Worm (Caenorhabditis elegans) whole organism, L3 larva: ENCODE data around the gene rac-2.

Source experiments
- R02D3.7 ChIP-seq: fragments of 150-350 bp; optimal IDR thresholded peaks from 2 replicates; lab custom pipeline; 2014; ENCODE audit warnings: missing biosample characterization, missing genetic modification characterization
- ZK546.5 ChIP-seq: sonication (generic microtip); optimal IDR thresholded peaks from 2 replicates; lab custom pipeline; 2017; ENCODE audit warnings: missing biosample characterization, missing genetic modification characterization
- aly-2 ChIP-seq: fragments of 150-350 bp; optimal IDR thresholded peaks from 2 replicates; lab custom pipeline; 2014; ENCODE audit warnings: missing biosample characterization, missing genetic modification characterization
- ama-1 ChIP-seq: fragments of 150-350 bp; optimal IDR thresholded peaks from 2 replicates; lab custom pipeline; 2018
- ceh-16 ChIP-seq: sonication (generic microtip); optimal IDR thresholded peaks from 2 replicates; lab custom pipeline; 2017; ENCODE audit warnings: missing biosample characterization, missing genetic modification characterization
- ceh-28 ChIP-seq: fragments of 150-350 bp; optimal IDR thresholded peaks from 2 replicates; lab custom pipeline; 2014; ENCODE audit warnings: missing biosample characterization, missing genetic modification reagents, missing genetic modification characterization
- ceh-9 ChIP-seq: sonication (generic microtip); optimal IDR thresholded peaks from 2 replicates; lab custom pipeline; 2018; ENCODE audit warnings: missing biosample characterization, missing genetic modification characterization
- daf-12 ChIP-seq: fragments of 150-350 bp; optimal IDR thresholded peaks from 2 replicates; lab custom pipeline; 2014; ENCODE audit warnings: missing biosample characterization, missing genetic modification reagents, missing genetic modification characterization
- elt-1 ChIP-seq: fragments of 150-350 bp; optimal IDR thresholded peaks from 2 replicates; lab custom pipeline; 2014; ENCODE audit warnings: missing biosample characterization, missing genetic modification characterization
- elt-2 ChIP-seq: sonication (generic microtip); optimal IDR thresholded peaks from 2 replicates; lab custom pipeline; 2016; ENCODE audit warnings: missing genetic modification reagents, mild to moderate bottlenecking, missing genetic modification characterization, missing compliant biosample characterization
- fkh-10 ChIP-seq: sonication (generic microtip); optimal IDR thresholded peaks from 2 replicates; lab custom pipeline; 2017; ENCODE audit warnings: missing biosample characterization, missing genetic modification reagents, missing genetic modification characterization
- fos-1 ChIP-seq: fragments of 150-350 bp; optimal IDR thresholded peaks from 2 replicates; lab custom pipeline; 2014; ENCODE audit warnings: missing biosample characterization, missing genetic modification characterization
- hmg-11 ChIP-seq: sonication (generic microtip); optimal IDR thresholded peaks from 2 replicates; lab custom pipeline; 2016; ENCODE audit warnings: missing genetic modification characterization, missing compliant biosample characterization
- jun-1 ChIP-seq: fragments of 150-350 bp; optimal IDR thresholded peaks from 2 replicates; lab custom pipeline; 2014; ENCODE audit warnings: missing biosample characterization, missing genetic modification reagents, missing genetic modification characterization
- lin-15B ChIP-seq: fragments of 150-350 bp; optimal IDR thresholded peaks from 2 replicates; lab custom pipeline; 2014; ENCODE audit warnings: missing biosample characterization, missing genetic modification characterization
- lin-39 ChIP-seq: fragments of 150-350 bp; optimal IDR thresholded peaks from 2 replicates; lab custom pipeline; 2018; ENCODE audit warnings: missing biosample characterization, missing genetic modification reagents, missing genetic modification characterization
- lsy-12 ChIP-seq: sonication (generic microtip); optimal IDR thresholded peaks from 2 replicates; lab custom pipeline; 2016; ENCODE audit warnings: mild to moderate bottlenecking, missing genetic modification characterization, missing compliant biosample characterization
- mdl-1 ChIP-seq: fragments of 150-350 bp; optimal IDR thresholded peaks from 2 replicates; lab custom pipeline; 2014; ENCODE audit warnings: missing biosample characterization, missing genetic modification characterization
- nfya-1 ChIP-seq: sonication (generic microtip); optimal IDR thresholded peaks from 2 replicates; lab custom pipeline; 2017; ENCODE audit warnings: missing genetic modification characterization, mild to moderate bottlenecking, missing compliant biosample characterization, antibody characterized with exemption, moderate library complexity; ENCODE audit not compliant: insufficient read depth
- nhr-11 ChIP-seq: fragments of 150-350 bp; optimal IDR thresholded peaks from 2 replicates; lab custom pipeline; 2014; ENCODE audit warnings: missing biosample characterization, missing genetic modification characterization
- nhr-12 ChIP-seq: fragments of 150-350 bp; optimal IDR thresholded peaks from 2 replicates; lab custom pipeline; 2014; ENCODE audit warnings: missing biosample characterization, missing genetic modification characterization
- nhr-23 ChIP-seq: fragments of 150-350 bp; optimal IDR thresholded peaks from 2 replicates; lab custom pipeline; 2014; ENCODE audit warnings: missing biosample characterization, missing genetic modification reagents, missing genetic modification characterization
- nhr-25 ChIP-seq: sonication (generic microtip); optimal IDR thresholded peaks from 2 replicates; lab custom pipeline; 2017; ENCODE audit warnings: missing biosample characterization, missing genetic modification characterization
- nhr-28 ChIP-seq: fragments of 150-350 bp; optimal IDR thresholded peaks from 2 replicates; lab custom pipeline; 2014; ENCODE audit warnings: missing biosample characterization, missing genetic modification characterization
- nhr-43 ChIP-seq: sonication (generic microtip); optimal IDR thresholded peaks from 2 replicates; lab custom pipeline; 2016; ENCODE audit warnings: mild to moderate bottlenecking, missing genetic modification characterization, missing compliant biosample characterization; ENCODE audit not compliant: poor library complexity, severe bottlenecking
- nhr-67 ChIP-seq: fragments of 150-350 bp; optimal IDR thresholded peaks from 2 replicates; lab custom pipeline; 2014; ENCODE audit warnings: missing biosample characterization, missing genetic modification characterization
- nhr-76 ChIP-seq: fragments of 150-350 bp; sonication (generic microtip); optimal IDR thresholded peaks from 5 replicates; lab custom pipeline; 2014; ENCODE audit warnings: missing biosample characterization, missing genetic modification characterization
- nhr-77 ChIP-seq: fragments of 150-350 bp; optimal IDR thresholded peaks from 2 replicates; lab custom pipeline; 2014; ENCODE audit warnings: missing biosample characterization, missing genetic modification characterization
- pqm-1 ChIP-seq: fragments of 150-350 bp; optimal IDR thresholded peaks from 2 replicates; lab custom pipeline; 2017; ENCODE audit warnings: missing biosample characterization, missing genetic modification characterization, inconsistent platforms
- sea-2 ChIP-seq: fragments of 150-350 bp; sonication (generic microtip); optimal IDR thresholded peaks from 4 replicates; lab custom pipeline; 2014; ENCODE audit warnings: missing biosample characterization, missing genetic modification reagents, missing genetic modification characterization
- snpc-4 ChIP-seq: fragments of 150-350 bp; optimal IDR thresholded peaks from 2 replicates; lab custom pipeline; 2014; ENCODE audit warnings: missing biosample characterization, missing genetic modification characterization
- tbx-2 ChIP-seq: sonication (generic microtip); optimal IDR thresholded peaks from 2 replicates; lab custom pipeline; 2016; ENCODE audit warnings: mild to moderate bottlenecking, missing genetic modification characterization, missing compliant biosample characterization
- unc-39 ChIP-seq: sonication (generic microtip); optimal IDR thresholded peaks from 4 replicates; lab custom pipeline; 2017; ENCODE audit warnings: missing biosample characterization, missing genetic modification characterization
- unc-62 ChIP-seq: fragments of 150-350 bp; sonication (generic microtip); optimal IDR thresholded peaks from 4 replicates; lab custom pipeline; 2014; ENCODE audit warnings: missing biosample characterization, missing genetic modification reagents, missing genetic modification characterization
- zag-1 ChIP-seq: fragments of 150-350 bp; optimal IDR thresholded peaks from 2 replicates; lab custom pipeline; 2014; ENCODE audit warnings: missing biosample characterization, missing genetic modification characterization

Gene rac-2

DNA sequence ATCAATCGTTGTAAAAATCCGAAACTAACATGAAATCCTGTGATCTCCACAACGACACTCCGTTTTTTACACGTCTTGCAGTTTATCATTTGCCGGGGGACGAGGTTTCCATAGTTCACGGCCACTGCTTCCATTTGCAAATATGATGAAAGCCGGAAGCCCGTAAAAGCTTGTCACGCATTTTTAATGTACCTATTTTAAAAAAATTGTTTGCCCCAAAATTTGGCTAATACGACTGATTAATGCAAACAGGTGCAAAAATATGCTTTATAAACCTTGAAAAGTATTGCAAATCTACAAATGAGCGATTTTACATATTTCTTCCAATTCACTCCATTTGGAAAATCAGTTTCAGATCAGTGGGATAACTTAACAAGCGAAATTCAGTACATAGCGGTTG is 12.8 kb downstream of the rac-2 start, which contains the start of gene srz-61:
TSS of gene srz-61 (plus strand) at position 301 of the 400 bp plus-strand sequence.
- TF ChIP-seq fos-1 (tag; lab: Kevin White, UChicago) (no peak), lsy-12 (tag; lab: Kevin White, UChicago) (no peak), unc-62 (GFP tag; lab: Kevin White, UChicago) (no peak), daf-12 (no peak), nhr-43 (no peak), nhr-12 (no peak), nhr-67 (tag; lab: Kevin White, UChicago) (no peak), jun-1 (tag; lab: Kevin White, UChicago) (no peak), ZK546.5 (no peak), aly-2 (no peak), ama-1 (no peak), R02D3.7 (no peak), tbx-2 (tag; lab: Kevin White, UChicago) (no peak), lin-15B (tag; lab: Kevin White, UChicago) (no peak), pqm-1 (tag; lab: Kevin White, UChicago) (no peak)

DNA sequence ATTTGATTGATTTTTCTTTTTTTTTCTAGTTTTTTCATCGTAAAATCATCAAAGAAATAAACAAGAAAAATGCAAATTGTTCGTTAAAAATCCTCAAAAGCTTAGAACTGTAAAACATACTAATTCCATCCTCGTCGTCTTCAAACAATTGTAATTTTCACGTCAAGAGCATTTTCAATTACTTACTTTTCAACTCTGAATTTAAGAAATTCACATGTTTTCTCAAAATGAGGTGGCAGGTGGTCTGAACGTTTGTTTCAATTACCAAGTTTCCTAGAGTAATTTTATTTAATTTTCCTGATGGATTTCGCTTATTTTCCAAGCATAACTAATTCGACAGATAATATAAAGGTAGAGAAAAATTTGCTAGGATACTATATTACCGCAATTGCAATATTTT is 15.3 kb downstream of the rac-2 start, which contains the start of gene srz-104:
TSS of gene srz-104 (plus strand) at position 301 of the 400 bp plus-strand sequence.
- no peak for TF ChIP-seq ZK546.5
- no peak for TF ChIP-seq elt-1

DNA sequence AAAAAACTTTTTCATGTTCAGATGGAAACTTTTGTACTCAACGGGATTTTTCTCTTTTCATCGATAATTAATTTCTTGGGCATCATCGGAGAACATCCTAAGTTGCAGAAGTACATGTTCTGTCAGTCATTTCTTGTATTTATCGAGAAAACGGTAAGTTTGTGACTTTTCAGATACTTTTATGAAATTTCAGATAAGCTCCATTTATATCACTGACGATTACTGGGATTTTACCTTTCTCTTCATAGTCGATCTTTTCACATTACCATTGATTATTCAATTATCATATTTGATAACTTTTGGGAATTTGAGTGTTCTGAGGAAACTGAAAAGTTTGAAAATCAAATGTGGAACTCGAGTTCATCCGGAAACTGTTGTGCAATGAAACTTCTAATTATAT is 16.6 kb downstream of the rac-2 start, which contains the start of gene srz-105:
TSS of gene srz-105 (plus strand) at position 301 of the 400 bp plus-strand sequence.
- TF ChIP-seq nhr-28 (tag; lab: Kevin White, UChicago) (no peak), fkh-10 (GFP tag; lab: Kevin White, UChicago) (no peak), unc-39 (tag; lab: Kevin White, UChicago) (no peak), nhr-23 (tag; lab: Kevin White, UChicago) (no peak), hmg-11 (no peak), lin-39 (tag; lab: Kevin White, UChicago) (no peak), aly-2 (no peak), ceh-16 (tag; lab: Kevin White, UChicago) (no peak), ceh-9 (no peak), elt-2 (tag; lab: Kevin White, UChicago) (no peak)

DNA sequence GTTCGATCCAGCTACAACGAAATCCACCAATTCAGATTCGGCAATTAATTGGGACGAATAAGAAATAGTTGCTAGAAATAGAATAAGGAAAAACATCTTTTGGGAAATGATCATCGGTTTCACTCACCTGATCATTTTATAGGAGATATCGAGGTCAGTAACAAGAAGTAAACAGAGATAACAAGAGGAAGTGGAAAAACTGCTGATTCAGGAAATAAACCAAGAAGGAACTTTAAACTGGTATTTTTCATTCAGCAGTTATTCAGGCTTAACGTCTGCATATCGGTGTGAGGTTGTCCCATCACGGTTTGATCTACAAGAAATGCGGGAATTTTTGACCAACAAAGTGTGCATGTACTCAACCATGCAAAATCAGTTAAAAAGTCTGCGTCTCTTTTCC is 20.5 kb downstream of the rac-2 start, which contains the start of gene K03D3.2:
TSS of gene K03D3.2 (minus strand) at position 101 of the 400 bp plus-strand sequence.
- TF ChIP-seq mdl-1 (tag; lab: Kevin White, UChicago), result no peak
- no peak for TF ChIP-seq nhr-25 (tag; lab: Kevin White, UChicago)
- TF ChIP-seq snpc-4, result no peak
- no peak for TF ChIP-seq nhr-11 (tag; lab: Kevin White, UChicago)
- peak; percentile 60 for TF ChIP-seq nhr-23 (tag; lab: Kevin White, UChicago)

DNA sequence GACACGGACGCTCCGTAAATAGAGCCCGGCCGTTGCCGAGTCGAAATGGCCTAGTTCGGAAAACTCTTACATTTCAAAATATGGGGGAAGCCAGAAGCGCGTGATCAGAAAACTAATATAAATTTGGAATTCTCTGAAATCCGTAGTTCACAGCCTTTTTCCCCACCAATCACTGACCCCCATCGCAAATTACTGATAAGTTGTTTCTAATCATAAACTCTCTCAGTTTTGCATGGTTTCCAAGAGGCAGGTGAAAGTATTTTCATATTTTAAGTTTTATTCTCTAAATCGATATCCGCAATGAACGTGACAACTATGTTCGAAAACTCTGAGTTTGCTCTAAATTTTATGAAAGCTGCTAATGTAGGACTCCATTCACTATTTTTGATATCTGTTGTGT is 21.1 kb downstream of the rac-2 start, which contains the start of gene srz-74:
TSS of gene srz-74 (plus strand) at position 301 of the 400 bp plus-strand sequence.
- TF ChIP-seq ceh-28 (tag; lab: Kevin White, UChicago), result no peak
- TF ChIP-seq nhr-67 (tag; lab: Kevin White, UChicago), result no peak
- no peak for TF ChIP-seq nhr-77
- no peak for TF ChIP-seq hmg-11
- TF ChIP-seq ZK546.5, result no peak
- TF ChIP-seq ama-1, result no peak
- no peak for TF ChIP-seq fos-1 (tag; lab: Kevin White, UChicago)
- no peak for TF ChIP-seq fkh-10 (GFP tag; lab: Kevin White, UChicago)
- TF ChIP-seq nhr-76 (tag; lab: Kevin White, UChicago), result no peak
- TF ChIP-seq zag-1, result no peak
- no peak for TF ChIP-seq nfya-1 (tag; lab: Kevin White, UChicago)
- no peak for TF ChIP-seq pqm-1 (tag; lab: Kevin White, UChicago)
- no peak for TF ChIP-seq sea-2

DNA sequence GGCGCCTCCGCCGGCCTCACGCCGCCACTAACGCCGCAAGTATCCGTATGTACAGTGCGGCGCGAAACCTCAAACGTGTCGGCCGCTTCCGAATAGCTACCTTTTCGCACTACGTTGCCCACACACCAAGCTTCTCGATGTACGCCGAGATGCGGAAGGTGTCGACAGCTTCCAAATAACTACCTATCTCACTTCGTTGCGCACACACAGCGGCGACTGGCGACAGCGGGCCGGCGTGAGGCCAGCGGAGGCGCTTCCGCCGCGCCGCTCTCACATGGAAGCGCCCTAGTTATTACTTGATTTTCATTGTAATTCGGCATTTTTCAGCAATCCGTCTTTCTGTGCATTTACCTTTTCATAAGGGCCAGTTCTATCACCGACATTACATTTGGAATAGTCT is 22.5 kb downstream of the rac-2 start:
- TF ChIP-seq unc-62 (GFP tag; lab: Kevin White, UChicago), result no peak
- no peak for TF ChIP-seq nhr-23 (tag; lab: Kevin White, UChicago)
- TF ChIP-seq nhr-11 (tag; lab: Kevin White, UChicago), result no peak
